Fruit fly (Drosophila melanogaster): ENCODE data around the gene CG2604.
A peak's percentile ranks its signal among the peaks of the same experiment; 100 is the strongest.

The CG2604 gene

dm6 chr3R:5215334-5216307, 7.5 kb downstream of the CG2604 start (continued):
- TF ChIP-seq rib (GFP tag; IDR thresholded peaks at IDR 0.05), result peak; percentile 84
- peak; percentile 99 for TF ChIP-seq CG8944 (GFP tag; optimal IDR thresholded peaks at IDR 0.05)
- peak; percentile 98 for TF ChIP-seq CG2199 (GFP tag; IDR thresholded peaks at IDR 0.05)
- TF ChIP-seq wor (GFP tag; IDR thresholded peaks at IDR 0.05), result peak; percentile 81
- peak; percentile 94 for TF ChIP-seq gt (GFP tag; IDR thresholded peaks at IDR 0.05)
- TF ChIP-seq lmd (GFP tag; IDR thresholded peaks at IDR 0.05), result peak; percentile 63
- TF ChIP-seq NC2α (GFP tag; optimal IDR thresholded peaks at IDR 0.05), result peak; percentile 99
- no peak for TF ChIP-seq yki (optimal IDR thresholded peaks at IDR 0.05)
- TF ChIP-seq pfk (GFP tag; optimal IDR thresholded peaks at IDR 0.05), result peak; percentile 85
- peak; percentile 84 for TF ChIP-seq stwl (tag; optimal IDR thresholded peaks at IDR 0.05)
- TF ChIP-seq CG8388 (GFP tag; optimal IDR thresholded peaks at IDR 0.05), result peak; percentile 93
- peak; percentile 99 for TF ChIP-seq wek (GFP tag; optimal IDR thresholded peaks at IDR 0.05)
- peak in 1 of 2 experiments; percentile 93 for TF ChIP-seq Hr78 (GFP tag; optimal IDR thresholded peaks at IDR 0.05)
- peak; percentile 74 for TF ChIP-seq NfI (GFP tag; optimal IDR thresholded peaks at IDR 0.05)
- TF ChIP-seq CG9609 (GFP tag; optimal IDR thresholded peaks at IDR 0.05), result peak; percentile 97
- peak; percentile 88 for TF ChIP-seq bowl (GFP tag; IDR thresholded peaks at IDR 0.05)
- TF ChIP-seq disco-r (GFP tag; optimal IDR thresholded peaks at IDR 0.05), result peak; percentile 98
- TF ChIP-seq ara (GFP tag; IDR thresholded peaks at IDR 0.05), result peak; percentile 99
- TF ChIP-seq CG32532 (GFP tag; IDR thresholded peaks at IDR 0.05), result peak; percentile 47
- peak; percentile 93 for TF ChIP-seq CG4360 (GFP tag; IDR thresholded peaks at IDR 0.05)
- TF ChIP-seq CG14965 (GFP tag; optimal IDR thresholded peaks at IDR 0.05; ENCODE audit: borderline replicate concordance), result peak; percentile 95

dm6 chr3R:5214162-5214916, 8.8 kb downstream of the CG2604 start:
- 0 out of 3 replicates have a peak, but pooled peaks have one; percentile 19 for TF ChIP-seq CG2199 (GFP tag; IDR thresholded peaks at IDR 0.05)
- TF ChIP-seq CG11456 (GFP tag; IDR thresholded peaks at IDR 0.05), result 0 out of 3 replicates have a peak, but pooled peaks have one; percentile 28
- TF ChIP-seq sens (GFP tag), result peak; percentile 59
- TF ChIP-seq B-H2 (GFP tag; optimal IDR thresholded peaks at IDR 0.05), result no peak
- TF ChIP-seq MESR4 (GFP tag; optimal IDR thresholded peaks at IDR 0.05), result no peak
- TF ChIP-seq CG9215 (GFP tag; IDR thresholded peaks at IDR 0.05), result no peak
- TF ChIP-seq so (GFP tag; IDR thresholded peaks at IDR 0.05), result 0 out of 3 replicates have a peak, but pooled peaks have one; percentile 29
- no peak for TF ChIP-seq gsb (GFP tag; IDR thresholded peaks at IDR 0.05)
- peak; percentile 36; the same call in 1 of the 2 replicates for TF ChIP-seq seq (GFP tag; IDR thresholded peaks at IDR 0.05)
- TF ChIP-seq Hmr (GFP tag; optimal IDR thresholded peaks at IDR 0.05), result no peak
- TF ChIP-seq crol (GFP tag; IDR thresholded peaks at IDR 0.05), result 0 out of 2 replicates have a peak, but pooled peaks have one; percentile 37
- TF ChIP-seq zfh1 (GFP tag; IDR thresholded peaks at IDR 0.05), result 0 out of 3 replicates have a peak, but pooled peaks have one; percentile 29
- no peak for TF ChIP-seq CG15269 (tag; optimal IDR thresholded peaks at IDR 0.05)

dm6 chr3R:5213309-5213708, 9.9 kb downstream of the CG2604 start:
- TF ChIP-seq NC2β (GFP tag; optimal IDR thresholded peaks at IDR 0.05), result no peak
- peak; percentile 38 for TF ChIP-seq CG12769 (tag; optimal IDR thresholded peaks at IDR 0.05)
- TF ChIP-seq CG10565 (GFP tag; optimal IDR thresholded peaks at IDR 0.05), result no peak
- TF ChIP-seq cwo (GFP tag; optimal IDR thresholded peaks at IDR 0.05), result peak; percentile 37
- TF ChIP-seq CG11398 (GFP tag; optimal IDR thresholded peaks at IDR 0.05), result no peak
- peak; percentile 62 for TF ChIP-seq Ets65A (GFP tag)
- TF ChIP-seq CG17328 (GFP tag; IDR thresholded peaks at IDR 0.05), result 0 out of 2 replicates have a peak, but pooled peaks have one; percentile 34
- no peak for TF ChIP-seq CG4617 (GFP tag; optimal IDR thresholded peaks at IDR 0.05; ENCODE audit: borderline replicate concordance)
- TF ChIP-seq CG13287 (GFP tag; IDR thresholded peaks at IDR 0.05; ENCODE audit: partially characterized antibody), result no peak
- peak; percentile 81; the same call in 2 of the 4 replicates for TF ChIP-seq chinmo (GFP tag; IDR thresholded peaks at IDR 0.05; ENCODE audit: partially characterized antibody)
- TF ChIP-seq CG9727 (GFP tag; optimal IDR thresholded peaks at IDR 0.05), result no peak
- TF ChIP-seq ftz-f1 (GFP tag; optimal IDR thresholded peaks at IDR 0.05), result no peak
- no peak for TF ChIP-seq HHEX (GFP tag; optimal IDR thresholded peaks at IDR 0.05)
- no peak for TF ChIP-seq sr (GFP tag; IDR thresholded peaks at IDR 0.05)
